Worm (Caenorhabditis elegans) whole organism, young adult: ENCODE measurements around the gene ceeh-1.

Experiments
- B0019.2 ChIP-seq: fragments of 200-800 bp; sonication (Bioruptor generic); conservative IDR thresholded peaks from 2 replicates; pipeline ENCODE4 v1.3.6; 2022; ENCODE audit warnings: missing genetic modification reagents, missing genetic modification characterization, missing compliant biosample characterization
- F23B12.7 ChIP-seq: sonication (generic microtip); optimal IDR thresholded peaks from 2 replicates; lab custom pipeline; 2017; ENCODE audit warnings: missing genetic modification characterization, mild to moderate bottlenecking, missing compliant biosample characterization, antibody characterized with exemption, moderate library complexity; ENCODE audit not compliant: insufficient read depth
- F49E8.2 ChIP-seq: sonication (generic microtip); optimal IDR thresholded peaks from 3 replicates; lab custom pipeline; 2017; ENCODE audit warnings: missing genetic modification characterization, mild to moderate bottlenecking, missing compliant biosample characterization, antibody characterized with exemption, moderate library complexity; ENCODE audit not compliant: insufficient read depth
- F55B11.4 ChIP-seq: sonication (generic microtip); optimal IDR thresholded peaks from 2 replicates; lab custom pipeline; 2016; ENCODE audit warnings: missing compliant biosample characterization, missing genetic modification characterization, borderline replicate concordance; ENCODE audit not compliant: insufficient read depth
- ceh-100 ChIP-seq: fragments of 200-800 bp; sonication (Bioruptor generic); IDR thresholded peaks from 2 replicates; pipeline ENCODE4 v1.3.6; 2022; ENCODE audit warnings: missing genetic modification reagents, missing genetic modification characterization, missing compliant biosample characterization
- hrde-1 ChIP-seq: sonication (generic microtip); optimal IDR thresholded peaks from 2 replicates; lab custom pipeline; 2016; ENCODE audit warnings: missing genetic modification characterization, mild to moderate bottlenecking, missing compliant biosample characterization, moderate library complexity, missing genotype, missing genetic modification reagents, borderline replicate concordance
- lin-54 ChIP-seq: fragments of 200-800 bp; sonication (Bioruptor generic); optimal IDR thresholded peaks from 2 replicates; lab custom pipeline; 2018; ENCODE audit warnings: mild to moderate bottlenecking, missing genetic modification characterization, missing compliant biosample characterization
- lsy-27 ChIP-seq: sonication (generic microtip); optimal IDR thresholded peaks from 2 replicates; lab custom pipeline; 2017; ENCODE audit warnings: missing genetic modification characterization, mild to moderate bottlenecking, missing compliant biosample characterization, antibody characterized with exemption, missing genotype, borderline replicate concordance; ENCODE audit not compliant: insufficient read depth
- madf-3 ChIP-seq: fragments of 200-800 bp; sonication (Bioruptor generic); IDR thresholded peaks from 2 replicates; pipeline ENCODE4 v1.3.6; 2022; ENCODE audit warnings: missing genetic modification reagents, missing genetic modification characterization, missing compliant biosample characterization
- nfyb-1 ChIP-seq: fragments of 200-800 bp; sonication (Bioruptor generic); IDR thresholded peaks from 2 replicates; pipeline ENCODE4 v1.3.6; 2022; ENCODE audit warnings: missing genetic modification reagents, missing genetic modification characterization, missing compliant biosample characterization
- nhr-80 ChIP-seq: sonication (generic microtip); optimal IDR thresholded peaks from 2 replicates; lab custom pipeline; 2016; ENCODE audit warnings: missing genetic modification characterization, missing compliant biosample characterization
- sdz-38 ChIP-seq: sonication (generic microtip); optimal IDR thresholded peaks from 2 replicates; lab custom pipeline; 2016; ENCODE audit warnings: missing genotype, missing genetic modification characterization, missing compliant biosample characterization

DNA sequence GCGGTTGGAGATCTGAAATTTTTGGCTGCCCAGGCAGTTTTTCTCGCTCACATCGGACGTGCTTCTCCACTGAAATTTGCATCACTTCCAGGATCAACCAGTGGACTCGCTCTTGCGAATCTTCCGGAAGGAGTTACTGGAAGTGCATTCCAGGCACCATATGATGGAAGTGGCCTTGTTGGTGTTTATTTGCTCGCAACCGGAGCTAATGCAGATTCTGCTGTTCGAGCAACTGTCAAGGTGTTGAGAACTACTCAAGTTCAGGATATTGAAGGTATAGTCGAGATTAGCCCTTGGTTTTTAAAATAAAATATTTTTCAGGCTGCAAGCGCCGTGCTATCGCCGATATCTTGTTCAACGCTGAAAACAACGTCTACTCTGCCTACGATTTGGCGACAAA lies 48.8 kb upstream of the ceeh-1 start:
- TF ChIP-seq lin-54 (GFP tag; lab: Kevin White, UChicago) = no peak
- TF ChIP-seq sdz-38 (tag; lab: Kevin White, UChicago) = no peak
- no peak for TF ChIP-seq ceh-100 (GFP tag; lab: Robert Waterston, UW)
- peak; percentile 54; the same call in 1 of the 2 replicates for TF ChIP-seq nfyb-1 (GFP tag; lab: Robert Waterston, UW)
- TF ChIP-seq nhr-80 (tag; lab: Kevin White, UChicago) = no peak
- TF ChIP-seq B0019.2 = no peak
- TF ChIP-seq F55B11.4 (tag; lab: Kevin White, UChicago) = no peak
- no peak for TF ChIP-seq F49E8.2 (tag; lab: Kevin White, UChicago)
- TF ChIP-seq hrde-1 (tag; lab: Kevin White, UChicago) = no peak
- TF ChIP-seq F23B12.7 (tag; lab: Kevin White, UChicago) = no peak
- no peak for TF ChIP-seq lsy-27 (tag; lab: Kevin White, UChicago)
- no peak for TF ChIP-seq madf-3 (GFP tag; lab: Robert Waterston, UW)
